Fruit fly (Drosophila melanogaster) whole organism, prepupa: ENCODE data around the gene CG7806.

ENCODE experiments used
- Blimp-1 ChIP-seq: fragments of 200-800 bp; sonication (Bioruptor generic); optimal IDR thresholded peaks from 3 replicates; lab custom pipeline; 2017; ENCODE audit warnings: missing biosample characterization, missing genetic modification characterization, mild to moderate bottlenecking, moderate library complexity, missing genetic modification reagents
- CG10631 ChIP-seq: fragments of 200-800 bp; sonication (Bioruptor generic); optimal IDR thresholded peaks from 2 replicates; lab custom pipeline; 2016; ENCODE audit warnings: missing biosample characterization, missing genetic modification characterization
- CG10669 ChIP-seq: fragments of 200-800 bp; sonication (Bioruptor generic); optimal IDR thresholded peaks from 3 replicates; lab custom pipeline; 2018; ENCODE audit warnings: missing biosample characterization, mild to moderate bottlenecking, missing genetic modification characterization, moderate library complexity
- CG11294 ChIP-seq: fragments of 200-800 bp; sonication (Bioruptor generic); IDR thresholded peaks from 2 replicates; pipeline ENCODE4 v1.3.6; 2022; ENCODE audit warnings: missing biosample characterization, missing genetic modification characterization
- CG11902 ChIP-seq: fragments of 200-800 bp; sonication (Bioruptor generic); optimal IDR thresholded peaks from 3 replicates; lab custom pipeline; 2016; ENCODE audit warnings: missing biosample characterization, missing genetic modification characterization
- CG15336 ChIP-seq: fragments of 200-800 bp; sonication (Bioruptor generic); IDR thresholded peaks from 2 replicates; pipeline ENCODE4 v1.3.6; 2022; ENCODE audit warnings: missing biosample characterization, missing genetic modification characterization
- CG1621 ChIP-seq: fragments of 200-800 bp; sonication (Bioruptor generic); optimal IDR thresholded peaks from 3 replicates; lab custom pipeline; 2018; ENCODE audit warnings: missing biosample characterization, mild to moderate bottlenecking, missing genetic modification characterization
- CG16779 ChIP-seq: fragments of 200-800 bp; sonication (Bioruptor generic); optimal IDR thresholded peaks from 3 replicates; lab custom pipeline; 2017; ENCODE audit warnings: missing biosample characterization, mild to moderate bottlenecking, missing genetic modification characterization
- CG3032 ChIP-seq: fragments of 200-800 bp; optimal IDR thresholded peaks from 2 replicates; lab custom pipeline; 2019; ENCODE audit warnings: missing biosample characterization, mild to moderate bottlenecking, missing genetic modification characterization, moderate library complexity
- CG31627 ChIP-seq: fragments of 200-800 bp; sonication (Bioruptor generic); optimal IDR thresholded peaks from 3 replicates; lab custom pipeline; 2016; ENCODE audit warnings: missing biosample characterization, missing genetic modification characterization
- CG32006 ChIP-seq: fragments of 200-800 bp; sonication (Bioruptor generic); optimal IDR thresholded peaks from 3 replicates; lab custom pipeline; 2017; ENCODE audit warnings: missing biosample characterization, mild to moderate bottlenecking, missing genetic modification characterization
- CG34406 ChIP-seq: fragments of 200-800 bp; sonication (Bioruptor generic); optimal IDR thresholded peaks from 3 replicates; lab custom pipeline; 2016; ENCODE audit warnings: missing biosample characterization, missing genetic modification characterization
- CG3919 ChIP-seq: fragments of 200-800 bp; sonication (Bioruptor generic); optimal IDR thresholded peaks from 3 replicates; lab custom pipeline; 2016; ENCODE audit warnings: missing biosample characterization, missing genetic modification characterization
- CG4318 ChIP-seq: fragments of 200-800 bp; sonication (Bioruptor generic); optimal IDR thresholded peaks from 3 replicates; lab custom pipeline; 2017; ENCODE audit warnings: missing biosample characterization, mild to moderate bottlenecking, missing genetic modification characterization
- CG6276 ChIP-seq: fragments of 200-800 bp; sonication (Bioruptor generic); optimal IDR thresholded peaks from 2 replicates; lab custom pipeline; 2017; ENCODE audit warnings: missing biosample characterization, mild to moderate bottlenecking, missing genetic modification characterization
- CG6792 ChIP-seq: fragments of 200-800 bp; sonication (Bioruptor generic); optimal IDR thresholded peaks from 3 replicates; lab custom pipeline; 2016; ENCODE audit warnings: missing biosample characterization, missing genetic modification characterization
- CG6808 ChIP-seq: fragments of 200-800 bp; sonication (Bioruptor generic); optimal IDR thresholded peaks from 3 replicates; lab custom pipeline; 2017; ENCODE audit warnings: missing biosample characterization, missing genetic modification characterization, mild to moderate bottlenecking, moderate library complexity, missing genetic modification reagents
- CG7368 ChIP-seq: fragments of 200-800 bp; sonication (Bioruptor generic); optimal IDR thresholded peaks from 3 replicates; lab custom pipeline; 2016; ENCODE audit warnings: missing biosample characterization, missing genetic modification characterization
- CG8119 ChIP-seq: fragments of 200-800 bp; sonication (Bioruptor generic); IDR thresholded peaks from 3 replicates; pipeline ENCODE4 v1.3.6; 2022; ENCODE audit warnings: missing biosample characterization, missing genetic modification characterization
- CG8632 ChIP-seq: fragments of 200-800 bp; sonication (Bioruptor generic); optimal IDR thresholded peaks from 3 replicates; lab custom pipeline; 2016; ENCODE audit warnings: missing biosample characterization, missing genetic modification characterization
- Eip75B ChIP-seq: fragments of 200-800 bp; sonication (Bioruptor generic); optimal IDR thresholded peaks from 3 replicates; lab custom pipeline; 2016; ENCODE audit warnings: missing biosample characterization, missing genetic modification characterization
- Eip78C ChIP-seq: fragments of 200-800 bp; sonication (Bioruptor generic); peaks from one replicate; lab custom pipeline; 2016; ENCODE audit warnings: missing biosample characterization, missing genetic modification characterization
- Eip93F ChIP-seq: fragments of 200-800 bp; sonication (Bioruptor generic); optimal IDR thresholded peaks from 2 replicates; lab custom pipeline; 2016; ENCODE audit warnings: missing biosample characterization, mild to moderate bottlenecking, missing genetic modification characterization
- Gug ChIP-seq: fragments of 200-800 bp; sonication (Bioruptor generic); IDR thresholded peaks from 2 replicates; pipeline ENCODE4 v1.3.6; 2022; ENCODE audit warnings: missing biosample characterization, missing genetic modification characterization
- Hr39 ChIP-seq: fragments of 200-800 bp; sonication (Bioruptor generic); optimal IDR thresholded peaks from 2 replicates; lab custom pipeline; 2016; ENCODE audit warnings: missing biosample characterization, missing genetic modification characterization
- Hr4 ChIP-seq: fragments of 200-800 bp; sonication (Bioruptor generic); optimal IDR thresholded peaks from 3 replicates; lab custom pipeline; 2016; ENCODE audit warnings: missing biosample characterization, missing genetic modification characterization
- Met ChIP-seq: fragments of 200-800 bp; sonication (Bioruptor generic); optimal IDR thresholded peaks from 3 replicates; lab custom pipeline; 2016; ENCODE audit warnings: missing biosample characterization, missing genetic modification characterization
- OdsH ChIP-seq: fragments of 200-800 bp; sonication (Bioruptor generic); optimal IDR thresholded peaks from 3 replicates; lab custom pipeline; 2016; ENCODE audit warnings: missing biosample characterization, missing genetic modification characterization
- Smox ChIP-seq: fragments of 200-800 bp; sonication (Bioruptor generic); optimal IDR thresholded peaks from 3 replicates; lab custom pipeline; 2016; ENCODE audit warnings: missing biosample characterization, missing genetic modification characterization
- Sox102F ChIP-seq: fragments of 200-800 bp; sonication (Bioruptor generic); optimal IDR thresholded peaks from 2 replicates; lab custom pipeline; 2016; ENCODE audit warnings: missing biosample characterization, mild to moderate bottlenecking, missing genetic modification characterization
- Sox14 ChIP-seq: fragments of 200-800 bp; sonication (Bioruptor generic); optimal IDR thresholded peaks from 3 replicates; lab custom pipeline; 2016; ENCODE audit warnings: missing biosample characterization, missing genetic modification characterization
- Sox15 ChIP-seq: fragments of 200-800 bp; sonication (Bioruptor generic); optimal IDR thresholded peaks from 3 replicates; lab custom pipeline; 2016; ENCODE audit warnings: missing biosample characterization, missing genetic modification characterization
- achi ChIP-seq: fragments of 200-800 bp; sonication (Bioruptor generic); optimal IDR thresholded peaks from 3 replicates; lab custom pipeline; 2016; ENCODE audit warnings: missing biosample characterization, missing genetic modification characterization
- acj6 ChIP-seq: fragments of 200-800 bp; sonication (Bioruptor generic); optimal IDR thresholded peaks from 3 replicates; lab custom pipeline; 2016; ENCODE audit warnings: missing biosample characterization, missing genetic modification characterization
- cyc ChIP-seq: fragments of 200-800 bp; sonication (Bioruptor generic); optimal IDR thresholded peaks from 3 replicates; lab custom pipeline; 2016; ENCODE audit warnings: missing biosample characterization, missing genetic modification characterization
- dac ChIP-seq: fragments of 200-800 bp; sonication (Bioruptor generic); optimal IDR thresholded peaks from 2 replicates; lab custom pipeline; 2017; ENCODE audit warnings: missing biosample characterization, mild to moderate bottlenecking, missing genetic modification characterization
- dsx ChIP-seq: fragments of 200-800 bp; optimal IDR thresholded peaks from 3 replicates; lab custom pipeline; 2019; ENCODE audit warnings: missing biosample characterization, mild to moderate bottlenecking, missing genetic modification characterization, moderate library complexity; ENCODE audit not compliant: poor library complexity, severe bottlenecking
- fd85E ChIP-seq: fragments of 200-800 bp; sonication (Bioruptor generic); optimal IDR thresholded peaks from 3 replicates; lab custom pipeline; 2016; ENCODE audit warnings: missing biosample characterization, missing genetic modification characterization
- fkh ChIP-seq: fragments of 200-800 bp; sonication (Bioruptor generic); optimal IDR thresholded peaks from 3 replicates; lab custom pipeline; 2017; ENCODE audit warnings: missing biosample characterization, mild to moderate bottlenecking, missing genetic modification characterization, moderate library complexity
- net ChIP-seq: fragments of 200-800 bp; sonication (Bioruptor generic); optimal IDR thresholded peaks from 3 replicates; lab custom pipeline; 2016; ENCODE audit warnings: missing biosample characterization, missing genetic modification characterization
- salr ChIP-seq, 2 experiments: fragments of 200-800 bp; sonication (Bioruptor generic); optimal IDR thresholded peaks; 3 replicates each; lab custom pipeline; 2016 to 2018; ENCODE audit warnings: missing biosample characterization in 2 of 2, missing genetic modification characterization in 2 of 2, mild to moderate bottlenecking in 1 of 2
- spab ChIP-seq: fragments of 200-800 bp; sonication (Bioruptor generic); optimal IDR thresholded peaks from 2 replicates; lab custom pipeline; 2017; ENCODE audit warnings: missing biosample characterization, mild to moderate bottlenecking, missing genetic modification characterization, missing genetic modification reagents
- ss ChIP-seq, 2 experiments: fragments of 200-800 bp; sonication (Bioruptor generic); optimal IDR thresholded peaks; 2 replicates in 1 of 2; 3 replicates in 1 of 2; lab custom pipeline; 2017 to 2018; ENCODE audit warnings: mild to moderate bottlenecking in 2 of 2, missing biosample characterization in 2 of 2, missing genetic modification characterization in 2 of 2, moderate library complexity in 1 of 2
- svp ChIP-seq: fragments of 200-800 bp; sonication (Bioruptor generic); peaks from one replicate; lab custom pipeline; 2016; ENCODE audit warnings: missing biosample characterization, missing genetic modification characterization
- topi ChIP-seq: fragments of 200-800 bp; sonication (Bioruptor generic); optimal IDR thresholded peaks from 3 replicates; lab custom pipeline; 2016; ENCODE audit warnings: missing biosample characterization, missing genetic modification characterization
- vri ChIP-seq: fragments of 200-800 bp; sonication (Bioruptor generic); optimal IDR thresholded peaks from 3 replicates; lab custom pipeline; 2016; ENCODE audit warnings: missing biosample characterization, mild to moderate bottlenecking, missing genetic modification characterization

Gene CG7806

DNA sequence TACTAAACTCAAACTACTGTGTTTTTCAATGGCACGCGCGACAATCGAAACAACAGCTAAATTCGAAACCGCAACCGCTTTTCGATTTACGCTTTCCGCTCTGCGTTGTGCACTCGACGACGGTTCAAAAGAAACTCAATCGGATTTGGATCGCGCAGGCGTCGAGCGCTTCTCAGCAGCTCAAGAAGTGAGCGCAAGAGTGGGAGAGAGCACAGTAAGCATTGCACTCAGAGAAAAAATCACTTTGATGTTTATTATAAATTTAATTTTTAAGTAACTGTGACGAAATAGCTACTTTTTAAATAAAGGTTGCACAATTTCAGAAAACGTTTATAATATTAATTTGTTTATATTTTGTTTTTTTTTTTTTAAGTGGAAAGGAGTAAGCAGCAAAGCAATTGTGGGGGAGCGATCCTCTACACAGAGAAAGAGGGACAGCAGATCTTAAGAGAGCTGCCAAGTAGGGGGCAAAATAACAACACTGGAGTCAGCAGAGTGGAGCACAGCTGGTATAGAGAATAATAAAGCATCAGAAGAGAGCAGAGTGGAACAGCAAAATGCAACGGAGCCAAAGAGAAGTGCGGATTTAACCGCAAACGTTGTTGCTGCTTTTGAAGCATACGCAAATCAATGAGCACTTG is 33.5 kb upstream of the CG7806 start (continued):
- TF ChIP-seq Eip78C (GFP tag; lab: Kevin White, UChicago): peak; percentile 100
- peak; percentile 95 for TF ChIP-seq CG11902 (GFP tag; lab: Kevin White, UChicago)
- peak; percentile 99 for TF ChIP-seq CG32006 (GFP tag; lab: Kevin White, UChicago)
- TF ChIP-seq topi (GFP tag; lab: Kevin White, UChicago): peak; percentile 99
- TF ChIP-seq acj6: peak; percentile 99
- peak; percentile 99 for TF ChIP-seq net (GFP tag; lab: Kevin White, UChicago)
- peak; percentile 97 for TF ChIP-seq CG6808
- TF ChIP-seq CG10669: peak; percentile 97
- TF ChIP-seq CG6792: peak; percentile 99

- TF ChIP-seq Sox14 (peak; percentile 94), dsx (GFP tag; lab: Kevin White, UChicago) (peak; percentile 92), ss (GFP tag; optimal IDR thresholded peaks at IDR 0.05; lab: Kevin White, UChicago) (peak; percentile 85 to 91), Sox15 (GFP tag; lab: Kevin White, UChicago) (peak; percentile 76), CG11294 (GFP tag; lab: Robert Waterston, UW) (no peak), CG1621 (tag; lab: Kevin White, UChicago) (peak; percentile 92), achi (GFP tag; lab: Kevin White, UChicago) (peak; percentile 90), CG10669 (peak; percentile 95), CG34406 (GFP tag; lab: Kevin White, UChicago) (peak; percentile 86), CG10631 (GFP tag; lab: Kevin White, UChicago) (peak; percentile 94), CG3032 (tag; lab: Kevin White, UChicago) (peak; percentile 91), Met (GFP tag; lab: Kevin White, UChicago) (peak; percentile 97), Smox (peak; percentile 96), Eip93F (GFP tag; lab: Kevin White, UChicago) (peak; percentile 95), cyc (GFP tag; lab: Kevin White, UChicago) (peak; percentile 95), spab (GFP tag; lab: Kevin White, UChicago) (peak; percentile 89), OdsH (GFP tag; lab: Kevin White, UChicago) (peak; percentile 90), Eip78C (GFP tag; lab: Kevin White, UChicago) (peak; percentile 97), Hr4 (GFP tag; lab: Kevin White, UChicago) (peak; percentile 57), CG31627 (GFP tag; lab: Kevin White, UChicago) (peak; percentile 95), Sox102F (peak; percentile 96), CG3919 (GFP tag; lab: Kevin White, UChicago) (peak; percentile 93), CG7368 (peak; percentile 89), CG8632 (GFP tag; lab: Kevin White, UChicago) (peak; percentile 86), CG16779 (tag; lab: Kevin White, UChicago) (peak; percentile 74), CG6276 (peak; percentile 71), Hr39 (GFP tag; lab: Kevin White, UChicago) (peak; percentile 95), CG32006 (GFP tag; lab: Kevin White, UChicago) (peak; percentile 79), CG4318 (peak; percentile 54), fd85E (GFP tag; lab: Kevin White, UChicago) (peak; percentile 54), acj6 (peak; percentile 93), CG15336 (GFP tag; lab: Robert Waterston, UW) (peak; percentile 77), dac (GFP tag; lab: Kevin White, UChicago) (peak; percentile 40), fkh (GFP tag; lab: Kevin White, UChicago) (no peak), CG11902 (GFP tag; lab: Kevin White, UChicago) (peak; percentile 78), Blimp-1 (peak; percentile 83), vri (GFP tag; lab: Kevin White, UChicago) (peak; percentile 97), Eip75B (GFP tag; lab: Kevin White, UChicago) (peak; percentile 93), Gug (peak; percentile 75), net (GFP tag; lab: Kevin White, UChicago) (peak; percentile 88), CG8119 (peak; percentile 83), salr (GFP tag; optimal IDR thresholded peaks at IDR 0.05; lab: Kevin White, UChicago) (peak; percentile 83 to 85), CG6792 (peak; percentile 91), topi (GFP tag; lab: Kevin White, UChicago) (peak; percentile 96), svp (GFP tag; lab: Kevin White, UChicago) (peak; percentile 98)
Observed at dm6 chr2L:8279400-8280065, 31.7 kb upstream of the CG7806 start.
